Fruit fly (Drosophila melanogaster): ENCODE data around the gene Sf3b5.

Sf3b5 gene

dm6 chr3R:9031797-9032418, 16.8 kb upstream of the Sf3b5 start (continued):
- TF ChIP-seq salm (tag; optimal IDR thresholded peaks at IDR 0.05) (peak; percentile 85), CG17912 (GFP tag; optimal IDR thresholded peaks at IDR 0.05) (no peak), odd (GFP tag; optimal IDR thresholded peaks at IDR 0.05) (peak; percentile 69), CG15514 (GFP tag; optimal IDR thresholded peaks at IDR 0.05) (peak; percentile 75), CG3995 (GFP tag; optimal IDR thresholded peaks at IDR 0.05) (peak; percentile 47), disco-r (GFP tag; optimal IDR thresholded peaks at IDR 0.05) (peak; percentile 77), slp2 (GFP tag; optimal IDR thresholded peaks at IDR 0.05) (peak; percentile 58), sqz (GFP tag; optimal IDR thresholded peaks at IDR 0.05) (peak; percentile 95), CG14965 (GFP tag; optimal IDR thresholded peaks at IDR 0.05; ENCODE audit: borderline replicate concordance) (no peak), tup (GFP tag; optimal IDR thresholded peaks at IDR 0.05) (peak; percentile 83), corto (GFP tag; optimal IDR thresholded peaks at IDR 0.05) (peak; percentile 95), so (GFP tag; IDR thresholded peaks at IDR 0.05) (peak; percentile 92), Dip3 (GFP tag; optimal IDR thresholded peaks at IDR 0.05) (peak; percentile 88), CG14860 (GFP tag; IDR thresholded peaks at IDR 0.05; ENCODE audit: partially characterized antibody) (no peak), Lhr (GFP tag; optimal IDR thresholded peaks at IDR 0.05) (peak; percentile 46), Adf1 (GFP tag; IDR thresholded peaks at IDR 0.05) (peak; percentile 50), Ptx1 (GFP tag; IDR thresholded peaks at IDR 0.05) (peak; percentile 94), HLH54F (GFP tag; optimal IDR thresholded peaks at IDR 0.05) (peak; percentile 84), ken (GFP tag; IDR thresholded peaks at IDR 0.05) (peak; percentile 90), Atf3 (GFP tag; optimal IDR thresholded peaks at IDR 0.05) (peak; percentile 79), Hr39 (optimal IDR thresholded peaks at IDR 0.05) (no peak), sr (GFP tag; IDR thresholded peaks at IDR 0.05) (peak; percentile 83), Dek (tag; optimal IDR thresholded peaks at IDR 0.05) (peak; percentile 85), Nf-YA (GFP tag; IDR thresholded peaks at IDR 0.05) (peak; percentile 84), pnt (GFP tag; optimal IDR thresholded peaks at IDR 0.05) (peak; percentile 80), CG6254 (GFP tag; optimal IDR thresholded peaks at IDR 0.05) (peak; percentile 82), HLHmδ (GFP tag; optimal IDR thresholded peaks at IDR 0.05) (no peak), ab (GFP tag; optimal IDR thresholded peaks at IDR 0.05) (no peak), dysf (GFP tag; IDR thresholded peaks at IDR 0.05) (peak; percentile 93), CG1602 (GFP tag; optimal IDR thresholded peaks at IDR 0.05) (peak; percentile 82), ato (GFP tag; IDR thresholded peaks at IDR 0.05; ENCODE audit: partially characterized antibody) (no peak), ems (GFP tag; optimal IDR thresholded peaks at IDR 0.05) (peak; percentile 85), p53 (GFP tag; optimal IDR thresholded peaks at IDR 0.05) (peak; percentile 18), CG2202 (tag; optimal IDR thresholded peaks at IDR 0.05) (peak; percentile 61), CG12659 (GFP tag; optimal IDR thresholded peaks at IDR 0.05) (peak; percentile 86), Dref (GFP tag; IDR thresholded peaks at IDR 0.05) (no peak), Bdp1 (GFP tag; optimal IDR thresholded peaks at IDR 0.05) (peak; percentile 72), HLH4C (GFP tag; IDR thresholded peaks at IDR 0.05; ENCODE audit: partially characterized antibody) (no peak), crp (GFP tag; optimal IDR thresholded peaks at IDR 0.05) (peak; percentile 13 to 41), Blimp-1 (GFP tag; optimal IDR thresholded peaks at IDR 0.05) (peak; percentile 87), CG9727 (GFP tag; optimal IDR thresholded peaks at IDR 0.05) (peak; percentile 80), CTCF (GFP tag; optimal IDR thresholded peaks at IDR 0.05) (peak; percentile 40), CG17385 (GFP tag; optimal IDR thresholded peaks at IDR 0.05) (peak; percentile 84), danr (GFP tag; IDR thresholded peaks at IDR 0.05) (peak; percentile 80), CG4424 (GFP tag; optimal IDR thresholded peaks at IDR 0.05) (peak; percentile 85), CG2116 (GFP tag; optimal IDR thresholded peaks at IDR 0.05) (peak; percentile 59), Hr78 (GFP tag; optimal IDR thresholded peaks at IDR 0.05) (peak in 1 of 2 experiments; percentile 46), sd (tag; optimal IDR thresholded peaks at IDR 0.05) (peak; percentile 57), pros (GFP tag; optimal IDR thresholded peaks at IDR 0.05) (peak; percentile 46), zfh2 (GFP tag; optimal IDR thresholded peaks at IDR 0.05) (peak; percentile 83)

Measured in whole organism, embryonic.